Worm (Caenorhabditis elegans): Measurements from ENCODE around the gene syx-5.

DNA sequence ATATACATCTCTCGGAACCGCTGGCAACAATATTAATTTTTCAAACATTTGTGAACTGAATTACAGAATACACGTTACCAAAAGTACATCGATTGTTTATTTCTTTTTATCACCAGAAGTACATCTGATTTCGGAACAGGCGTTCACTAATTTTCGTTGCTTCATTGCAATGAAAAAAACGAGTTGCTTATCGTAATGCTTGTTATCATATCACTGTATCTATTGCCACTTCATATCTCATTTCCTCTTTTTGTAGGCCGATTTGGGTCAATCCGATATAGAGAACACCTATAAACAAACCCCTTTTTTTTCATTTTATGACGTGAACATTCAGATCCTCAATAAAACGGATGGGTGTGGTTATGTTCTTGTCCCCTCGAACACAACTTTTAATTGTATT is 27.4 kb upstream of the syx-5 start:
- TF ChIP-seq F16B12.6 (tag; optimal IDR thresholded peaks at IDR 0.05) = no peak
- TF ChIP-seq lin-39 (tag; optimal IDR thresholded peaks at IDR 0.05) = no peak
- no peak for TF ChIP-seq nhr-77 (tag; optimal IDR thresholded peaks at IDR 0.05)
- TF ChIP-seq ceh-8 (GFP tag; optimal IDR thresholded peaks at IDR 0.05) = no peak
- TF ChIP-seq ztf-11 (tag; optimal IDR thresholded peaks at IDR 0.05) = no peak
- TF ChIP-seq efl-1 (optimal IDR thresholded peaks at IDR 0.05) = no peak
- TF ChIP-seq efl-1 (GFP tag; optimal IDR thresholded peaks at IDR 0.05 in 1 of 2) = no peak
- TF ChIP-seq fkh-8 (tag; optimal IDR thresholded peaks at IDR 0.05) = no peak
- TF ChIP-seq rnt-1 (tag; optimal IDR thresholded peaks at IDR 0.05) = no peak
- TF ChIP-seq unc-130 (tag; optimal IDR thresholded peaks at IDR 0.05) = no peak
- TF ChIP-seq alr-1 (tag; optimal IDR thresholded peaks at IDR 0.05; ENCODE audit: borderline replicate concordance) = no peak
- no peak for TF ChIP-seq nhr-12 (tag; optimal IDR thresholded peaks at IDR 0.05)

Data from whole organism, L1 larva.